Worm (Caenorhabditis elegans): Measurements from ENCODE around the gene F14H8.8.

- TF ChIP-seq him-1 (tag; optimal IDR thresholded peaks at IDR 0.05) (no peak), dao-5 (tag; optimal IDR thresholded peaks at IDR 0.05) (no peak)
Measured at ce11 chrV:15059534-15059933, 30.3 kb downstream of the F14H8.8 start, which contains the start of the genes mcm-3 and C25D7.15.
